Worm (Caenorhabditis elegans): Measurements from ENCODE around the gene far-3.

ce11 chrV:13022265-13022664, 24.9 kb upstream of the far-3 start:
- TF ChIP-seq tbx-2 (tag; optimal IDR thresholded peaks at IDR 0.05): no peak
- TF ChIP-seq pha-2 (tag; optimal IDR thresholded peaks at IDR 0.05): no peak
- TF ChIP-seq elt-2 (tag; optimal IDR thresholded peaks at IDR 0.05): no peak
- TF ChIP-seq K09A11.1 (tag; optimal IDR thresholded peaks at IDR 0.05; ENCODE audit: insufficient read depth): no peak
- peak; percentile 35 for TF ChIP-seq ceh-31 (tag; optimal IDR thresholded peaks at IDR 0.05)
- TF ChIP-seq F13H6.1 (tag; optimal IDR thresholded peaks at IDR 0.05): no peak
- no peak for TF ChIP-seq ets-4 (tag; optimal IDR thresholded peaks at IDR 0.05)
- TF ChIP-seq pha-4 (tag; optimal IDR thresholded peaks at IDR 0.05): no peak
- no peak for TF ChIP-seq pag-3 (tag; optimal IDR thresholded peaks at IDR 0.05; ENCODE audit: borderline replicate concordance)
